Worm (Caenorhabditis elegans): ENCODE results near the gene F46H5.11.

The F46H5.11 gene

ce11 chrX:7242878-7243277 is 29.0 kb downstream of the F46H5.11 start, which contains the start of gene F46H5.7:
Gene F46H5.7 (minus strand): TSS chrX:7242983.
- TF ChIP-seq dox-1 (GFP tag; IDR thresholded peaks at IDR 0.05) (peak; percentile 49; the same call in 1 of the 2 replicates), nfyb-1 (GFP tag; IDR thresholded peaks at IDR 0.05) (peak; percentile 43; the same call in 1 of the 2 replicates), dpff-1 (tag; optimal IDR thresholded peaks at IDR 0.05) (no peak), nhr-80 (tag; optimal IDR thresholded peaks at IDR 0.05) (peak; percentile 82), zfh-2 (GFP tag; conservative IDR thresholded peaks at IDR 0.05) (peak; percentile 92), B0019.2 (GFP tag; conservative IDR thresholded peaks at IDR 0.05) (0 out of 2 replicates have a peak, but pooled peaks have one; percentile 2), pha-4 (tag; optimal IDR thresholded peaks at IDR 0.05) (no peak), let-607 (tag; optimal IDR thresholded peaks at IDR 0.05) (peak; percentile 25 to 31), cebp-1 (GFP tag; IDR thresholded peaks at IDR 0.05) (no peak), cebp-1 (tag; optimal IDR thresholded peaks at IDR 0.05) (peak; percentile 44), ztf-3 (GFP tag; optimal IDR thresholded peaks at IDR 0.05) (no peak)

DNA sequence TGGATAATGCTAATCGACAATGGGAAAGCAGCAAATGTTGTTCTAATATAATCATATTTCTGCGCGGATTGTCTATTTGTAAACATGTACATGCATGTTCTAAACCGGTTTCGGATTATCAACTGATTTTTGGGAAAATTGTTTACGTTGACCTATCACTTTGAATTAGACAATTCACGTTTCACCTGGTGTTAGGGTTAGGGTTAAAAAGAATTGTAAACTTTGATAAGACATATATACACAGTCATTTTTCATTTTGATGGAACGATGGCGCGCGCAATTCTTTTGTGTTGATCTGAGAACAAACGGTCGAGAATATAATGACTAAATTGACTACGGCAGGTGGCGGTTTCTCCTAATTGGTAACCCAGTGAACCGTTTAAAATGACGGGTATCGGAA is 29.7 kb downstream of the F46H5.11 start:
- peak; percentile 15 for TF ChIP-seq lin-40 (tag; optimal IDR thresholded peaks at IDR 0.05)
- TF ChIP-seq C06A6.2 (GFP tag; conservative IDR thresholded peaks at IDR 0.05) = no peak
- TF ChIP-seq ztf-18 (tag; optimal IDR thresholded peaks at IDR 0.05) = no peak
- no peak for TF ChIP-seq ztf-28 (GFP tag; IDR thresholded peaks at IDR 0.05)
- TF ChIP-seq ztf-26 (tag; optimal IDR thresholded peaks at IDR 0.05) = peak; percentile 52
- no peak for TF ChIP-seq madf-6 (GFP tag; IDR thresholded peaks at IDR 0.05)

ce11 chrX:7238562-7238961 is 33.3 kb downstream of the F46H5.11 start, which contains the start of gene F46H5.3:
Gene F46H5.3 (minus strand): TSS chrX:7238662.
- TF ChIP-seq ceh-40 (GFP tag; IDR thresholded peaks at IDR 0.05) (no peak), dpl-1 (GFP tag; optimal IDR thresholded peaks at IDR 0.05) (no peak), nhr-90 (tag; optimal IDR thresholded peaks at IDR 0.05) (no peak), ceh-79 (tag; optimal IDR thresholded peaks at IDR 0.05) (no peak), C06A6.2 (GFP tag; conservative IDR thresholded peaks at IDR 0.05) (no peak), ceh-27 (GFP tag; optimal IDR thresholded peaks at IDR 0.05) (no peak), athp-1 (tag; optimal IDR thresholded peaks at IDR 0.05) (no peak), Y67H2A.10 (GFP tag; conservative IDR thresholded peaks at IDR 0.05) (no peak), B0336.3 (GFP tag; IDR thresholded peaks at IDR 0.05) (no peak), snpc-1.1 (tag; optimal IDR thresholded peaks at IDR 0.05; ENCODE audit: insufficient read depth) (no peak), bed-1 (GFP tag; IDR thresholded peaks at IDR 0.05) (no peak), F22D6.2 (tag; optimal IDR thresholded peaks at IDR 0.05) (no peak)

DNA sequence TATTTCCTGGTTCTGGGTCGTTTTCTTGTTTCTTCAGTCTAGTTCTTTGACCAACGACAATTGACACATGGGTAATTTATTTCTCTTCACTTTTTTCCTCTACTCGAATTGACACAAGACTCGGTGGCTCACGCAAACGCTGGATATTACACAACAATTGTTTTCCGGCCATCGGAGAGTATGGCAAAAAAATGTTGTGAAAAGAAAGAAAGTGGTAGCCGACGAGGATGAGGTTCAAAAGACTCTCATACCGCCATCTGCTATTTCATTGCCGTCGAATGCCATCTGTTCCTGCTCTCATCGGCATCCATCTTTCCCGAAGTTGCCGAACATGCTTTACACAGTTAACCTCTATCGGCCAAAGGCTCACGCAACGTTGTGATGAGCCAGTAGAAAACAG is 35.2 kb downstream of the F46H5.11 start:
- TF ChIP-seq C17E4.6 (GFP tag; IDR thresholded peaks at IDR 0.05) = no peak
- no peak for TF ChIP-seq nhr-80 (tag; optimal IDR thresholded peaks at IDR 0.05)
- TF ChIP-seq tbx-9 (tag; optimal IDR thresholded peaks at IDR 0.05; ENCODE audit: borderline replicate concordance) = no peak
- no peak for TF ChIP-seq nfyb-1 (GFP tag; IDR thresholded peaks at IDR 0.05)
- TF ChIP-seq Y95B8A.8 (GFP tag; IDR thresholded peaks at IDR 0.05) = no peak
- TF ChIP-seq dox-1 (GFP tag; IDR thresholded peaks at IDR 0.05) = no peak
- TF ChIP-seq ceh-58 (GFP tag; IDR thresholded peaks at IDR 0.05) = no peak
- TF ChIP-seq unc-130 (GFP tag; optimal IDR thresholded peaks at IDR 0.05) = no peak
- no peak for TF ChIP-seq F22D6.2 (tag; optimal IDR thresholded peaks at IDR 0.05)
- TF ChIP-seq ets-4 (GFP tag; optimal IDR thresholded peaks at IDR 0.05) = no peak
- no peak for TF ChIP-seq nhr-27 (tag; optimal IDR thresholded peaks at IDR 0.05)
- TF ChIP-seq hsf-1 (GFP tag; IDR thresholded peaks at IDR 0.05) = no peak
